Worm (Caenorhabditis elegans) whole organism, L3 larva: ENCODE measurements around the gene pot-1.

Experiments
- R02D3.7 ChIP-seq: fragments of 150-350 bp; optimal IDR thresholded peaks from 2 replicates; lab custom pipeline; 2014; ENCODE audit warnings: missing biosample characterization, missing genetic modification characterization
- ZK546.5 ChIP-seq: sonication (generic microtip); optimal IDR thresholded peaks from 2 replicates; lab custom pipeline; 2017; ENCODE audit warnings: missing biosample characterization, missing genetic modification characterization
- aly-2 ChIP-seq: fragments of 150-350 bp; optimal IDR thresholded peaks from 2 replicates; lab custom pipeline; 2014; ENCODE audit warnings: missing biosample characterization, missing genetic modification characterization
- ama-1 ChIP-seq: fragments of 150-350 bp; optimal IDR thresholded peaks from 2 replicates; lab custom pipeline; 2018
- ceh-16 ChIP-seq: sonication (generic microtip); optimal IDR thresholded peaks from 2 replicates; lab custom pipeline; 2017; ENCODE audit warnings: missing biosample characterization, missing genetic modification characterization
- ceh-82 ChIP-seq: fragments of 150-350 bp; optimal IDR thresholded peaks from 2 replicates; lab custom pipeline; 2014; ENCODE audit warnings: missing biosample characterization, missing genetic modification characterization
- ceh-9 ChIP-seq: sonication (generic microtip); optimal IDR thresholded peaks from 2 replicates; lab custom pipeline; 2018; ENCODE audit warnings: missing biosample characterization, missing genetic modification characterization
- daf-12 ChIP-seq: fragments of 150-350 bp; optimal IDR thresholded peaks from 2 replicates; lab custom pipeline; 2014; ENCODE audit warnings: missing biosample characterization, missing genetic modification reagents, missing genetic modification characterization
- egl-27 ChIP-seq: sonication (generic microtip); optimal IDR thresholded peaks from 4 replicates; lab custom pipeline; 2017; ENCODE audit warnings: missing biosample characterization, missing genetic modification reagents, missing genetic modification characterization
- elt-1 ChIP-seq: fragments of 150-350 bp; optimal IDR thresholded peaks from 2 replicates; lab custom pipeline; 2014; ENCODE audit warnings: missing biosample characterization, missing genetic modification characterization
- elt-2 ChIP-seq: sonication (generic microtip); optimal IDR thresholded peaks from 2 replicates; lab custom pipeline; 2016; ENCODE audit warnings: missing genetic modification reagents, mild to moderate bottlenecking, missing genetic modification characterization, missing compliant biosample characterization
- elt-3 ChIP-seq, 3 experiments: fragments of 150-350 bp in 1 of 3; sonication (generic microtip) in 2 of 3; optimal IDR thresholded peaks; 2 replicates in 2 of 3; 4 replicates in 1 of 3; lab custom pipeline; 2014 to 2017; ENCODE audit warnings: missing biosample characterization in 3 of 3, missing genetic modification characterization in 3 of 3
- eor-1 ChIP-seq, 2 experiments: fragments of 150-350 bp; optimal IDR thresholded peaks; 2 replicates each; lab custom pipeline; 2014 to 2018; ENCODE audit warnings: missing biosample characterization in 2 of 2, missing genetic modification characterization in 2 of 2
- jun-1 ChIP-seq: fragments of 150-350 bp; optimal IDR thresholded peaks from 2 replicates; lab custom pipeline; 2014; ENCODE audit warnings: missing biosample characterization, missing genetic modification reagents, missing genetic modification characterization
- lin-39 ChIP-seq: fragments of 150-350 bp; optimal IDR thresholded peaks from 2 replicates; lab custom pipeline; 2018; ENCODE audit warnings: missing biosample characterization, missing genetic modification reagents, missing genetic modification characterization
- lsy-12 ChIP-seq: sonication (generic microtip); optimal IDR thresholded peaks from 2 replicates; lab custom pipeline; 2016; ENCODE audit warnings: mild to moderate bottlenecking, missing genetic modification characterization, missing compliant biosample characterization
- mdl-1 ChIP-seq: fragments of 150-350 bp; optimal IDR thresholded peaks from 2 replicates; lab custom pipeline; 2014; ENCODE audit warnings: missing biosample characterization, missing genetic modification characterization
- mml-1 ChIP-seq: fragments of 150-350 bp; sonication (generic microtip); optimal IDR thresholded peaks from 3 replicates; lab custom pipeline; 2014; ENCODE audit warnings: missing biosample characterization, missing genetic modification characterization
- nfya-1 ChIP-seq: sonication (generic microtip); optimal IDR thresholded peaks from 2 replicates; lab custom pipeline; 2017; ENCODE audit warnings: missing genetic modification characterization, mild to moderate bottlenecking, missing compliant biosample characterization, antibody characterized with exemption, moderate library complexity; ENCODE audit not compliant: insufficient read depth
- nhr-12 ChIP-seq: fragments of 150-350 bp; optimal IDR thresholded peaks from 2 replicates; lab custom pipeline; 2014; ENCODE audit warnings: missing biosample characterization, missing genetic modification characterization
- nhr-23 ChIP-seq: fragments of 150-350 bp; optimal IDR thresholded peaks from 2 replicates; lab custom pipeline; 2014; ENCODE audit warnings: missing biosample characterization, missing genetic modification reagents, missing genetic modification characterization
- nhr-237 ChIP-seq: fragments of 150-350 bp; optimal IDR thresholded peaks from 2 replicates; lab custom pipeline; 2014; ENCODE audit warnings: missing biosample characterization, missing genetic modification characterization
- nhr-25 ChIP-seq: sonication (generic microtip); optimal IDR thresholded peaks from 2 replicates; lab custom pipeline; 2017; ENCODE audit warnings: missing biosample characterization, missing genetic modification characterization
- nhr-28 ChIP-seq: fragments of 150-350 bp; optimal IDR thresholded peaks from 2 replicates; lab custom pipeline; 2014; ENCODE audit warnings: missing biosample characterization, missing genetic modification characterization
- nhr-43 ChIP-seq: sonication (generic microtip); optimal IDR thresholded peaks from 2 replicates; lab custom pipeline; 2016; ENCODE audit warnings: mild to moderate bottlenecking, missing genetic modification characterization, missing compliant biosample characterization; ENCODE audit not compliant: poor library complexity, severe bottlenecking
- nhr-76 ChIP-seq: fragments of 150-350 bp; sonication (generic microtip); optimal IDR thresholded peaks from 5 replicates; lab custom pipeline; 2014; ENCODE audit warnings: missing biosample characterization, missing genetic modification characterization
- nhr-77 ChIP-seq: fragments of 150-350 bp; optimal IDR thresholded peaks from 2 replicates; lab custom pipeline; 2014; ENCODE audit warnings: missing biosample characterization, missing genetic modification characterization
- pha-4 ChIP-seq: fragments of 150-350 bp; optimal IDR thresholded peaks from 2 replicates; lab custom pipeline; 2014; ENCODE audit warnings: missing biosample characterization, missing genetic modification reagents, missing genetic modification characterization
- pqm-1 ChIP-seq: fragments of 150-350 bp; optimal IDR thresholded peaks from 2 replicates; lab custom pipeline; 2017; ENCODE audit warnings: missing biosample characterization, missing genetic modification characterization, inconsistent platforms
- snpc-4 ChIP-seq: fragments of 150-350 bp; optimal IDR thresholded peaks from 2 replicates; lab custom pipeline; 2014; ENCODE audit warnings: missing biosample characterization, missing genetic modification characterization
- tbx-2 ChIP-seq: sonication (generic microtip); optimal IDR thresholded peaks from 2 replicates; lab custom pipeline; 2016; ENCODE audit warnings: mild to moderate bottlenecking, missing genetic modification characterization, missing compliant biosample characterization
- unc-39 ChIP-seq: sonication (generic microtip); optimal IDR thresholded peaks from 4 replicates; lab custom pipeline; 2017; ENCODE audit warnings: missing biosample characterization, missing genetic modification characterization
- zag-1 ChIP-seq: fragments of 150-350 bp; optimal IDR thresholded peaks from 2 replicates; lab custom pipeline; 2014; ENCODE audit warnings: missing biosample characterization, missing genetic modification characterization
- ztf-11 ChIP-seq: fragments of 150-350 bp; optimal IDR thresholded peaks from 2 replicates; lab custom pipeline; 2014; ENCODE audit warnings: missing biosample characterization, missing genetic modification characterization
- ztf-4 ChIP-seq: fragments of 150-350 bp; optimal IDR thresholded peaks from 2 replicates; lab custom pipeline; 2014; ENCODE audit warnings: missing biosample characterization, missing genetic modification characterization

Gene pot-1

DNA sequence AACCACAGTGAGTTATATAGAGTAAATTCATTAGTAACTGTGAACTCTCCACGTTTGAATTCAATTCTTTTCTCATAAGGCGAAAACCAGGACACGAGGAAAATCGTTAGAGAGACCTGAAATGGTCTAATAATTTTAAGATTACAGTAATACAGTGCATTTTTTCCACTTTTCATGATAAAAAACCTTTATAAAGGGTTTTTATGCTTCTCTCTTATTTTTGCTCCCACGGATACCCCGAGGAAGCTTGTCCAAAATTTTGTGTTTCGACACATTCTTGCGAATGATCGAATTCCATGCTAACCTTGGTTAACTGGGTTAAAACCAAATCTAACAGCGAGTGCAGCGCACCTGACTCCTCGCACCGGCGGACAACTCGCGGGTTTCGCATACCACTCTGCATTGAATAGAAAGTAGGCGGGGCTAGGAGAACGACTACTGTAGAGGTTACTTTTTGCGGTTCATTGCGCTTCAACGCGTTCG lies 6.8 kb upstream of the pot-1 start:
- peak; percentile 17 for TF ChIP-seq elt-2 (tag; lab: Kevin White, UChicago)
- no peak for TF ChIP-seq elt-1 (tag; lab: Kevin White, UChicago)
- TF ChIP-seq R02D3.7 (tag; lab: Kevin White, UChicago): peak; percentile 31
- peak; percentile 96 for TF ChIP-seq snpc-4 (tag; lab: Kevin White, UChicago)
- TF ChIP-seq tbx-2 (tag; lab: Kevin White, UChicago): peak; percentile 11
- TF ChIP-seq pqm-1: peak; percentile 4
- TF ChIP-seq nhr-12 (tag; lab: Kevin White, UChicago): no peak
- TF ChIP-seq ceh-82: no peak
- no peak for TF ChIP-seq nhr-76 (tag; lab: Kevin White, UChicago)
- peak; percentile 70 for TF ChIP-seq nhr-25 (tag; lab: Kevin White, UChicago)
- TF ChIP-seq nfya-1 (tag; lab: Kevin White, UChicago): peak; percentile 72
- no peak for TF ChIP-seq nhr-77 (tag; lab: Kevin White, UChicago)
- peak; percentile 20 for TF ChIP-seq lsy-12 (tag; lab: Kevin White, UChicago)
- TF ChIP-seq nhr-43 (tag; lab: Kevin White, UChicago): peak; percentile 43
- TF ChIP-seq ama-1: peak; percentile 25
- TF ChIP-seq, all 47 proteins: peak for 10

DNA sequence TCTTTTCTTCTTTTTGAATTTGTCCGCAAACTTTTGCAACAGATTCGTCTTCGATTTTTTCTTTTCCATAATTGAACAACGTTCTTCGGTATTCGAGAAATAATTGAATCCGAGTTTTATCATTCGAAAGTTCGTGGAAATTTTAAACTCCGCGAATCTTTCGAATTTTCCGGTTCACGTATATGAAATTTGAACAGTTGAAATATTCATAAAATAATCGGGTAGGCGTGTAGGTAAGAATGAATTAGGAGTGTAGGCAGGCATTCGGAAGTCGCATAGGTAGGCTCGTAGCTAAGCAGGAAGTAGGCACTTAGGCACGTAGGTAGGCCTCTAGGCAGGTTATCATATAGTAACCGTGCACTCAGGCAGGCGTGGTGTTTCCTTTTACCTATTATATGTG lies 4.7 kb upstream of the pot-1 start, which contains the start of gene B0280.11:
B0280.11 (minus strand) TSS at position 101 of the 400 bp plus-strand sequence.
- TF ChIP-seq tbx-2 (tag; lab: Kevin White, UChicago) (no peak), daf-12 (tag; lab: Kevin White, UChicago) (no peak), egl-27 (no peak), unc-39 (tag; lab: Kevin White, UChicago) (no peak), ZK546.5 (tag; lab: Kevin White, UChicago) (no peak), ceh-16 (tag; lab: Kevin White, UChicago) (no peak), lin-39 (tag; lab: Kevin White, UChicago) (no peak), mml-1 (tag; lab: Kevin White, UChicago) (no peak)

- TF ChIP-seq unc-39 (tag; lab: Kevin White, UChicago) (no peak), ama-1 (no peak), mdl-1 (tag; lab: Kevin White, UChicago) (no peak), nhr-237 (no peak), ztf-11 (tag; lab: Kevin White, UChicago) (no peak), lsy-12 (tag; lab: Kevin White, UChicago) (no peak), elt-3 (tag; optimal IDR thresholded peaks at IDR 0.05; lab: Kevin White, UChicago) (no peak), lin-39 (tag; lab: Kevin White, UChicago) (no peak), nhr-23 (tag; lab: Kevin White, UChicago) (no peak), R02D3.7 (tag; lab: Kevin White, UChicago) (no peak), zag-1 (tag; lab: Kevin White, UChicago) (no peak), snpc-4 (tag; lab: Kevin White, UChicago) (no peak), ceh-16 (tag; lab: Kevin White, UChicago) (no peak), eor-1 (tag; optimal IDR thresholded peaks at IDR 0.05; lab: Kevin White, UChicago) (no peak), nhr-43 (tag; lab: Kevin White, UChicago) (no peak), pqm-1 (no peak), ceh-9 (tag; lab: Kevin White, UChicago) (no peak), nhr-28 (tag; lab: Kevin White, UChicago) (no peak)
Observed at ce11 chrIII:7136015-7136414, 2.5 kb upstream of the pot-1 start, which contains the start of gene B0280.17. TSS of gene B0280.17 (minus strand) at chrIII:7136115.

- TF ChIP-seq elt-2 (tag; lab: Kevin White, UChicago): peak; percentile 25
Observed at ce11 chrIII:7128601-7129000, 4.9 kb downstream of the pot-1 start, which contains the start of gene viro-2. TSS of gene viro-2 (plus strand) at chrIII:7128901.

- TF ChIP-seq pha-4 (no peak), elt-1 (tag; lab: Kevin White, UChicago) (no peak), jun-1 (tag; lab: Kevin White, UChicago) (no peak), ztf-4 (tag; lab: Kevin White, UChicago) (no peak), ztf-11 (tag; lab: Kevin White, UChicago) (no peak), aly-2 (tag; lab: Kevin White, UChicago) (no peak)
Observed at ce11 chrIII:7124364-7124763, 9.1 kb downstream of the pot-1 start, which contains the start of gene B0280.2. TSS of gene B0280.2 (plus strand) at chrIII:7124664.
